Fruit fly (Drosophila melanogaster): Measurements from ENCODE around the gene Cpr65Eb.
A peak's percentile ranks its signal among the peaks of the same experiment; 100 is the strongest.

Cpr65Eb gene

DNA sequence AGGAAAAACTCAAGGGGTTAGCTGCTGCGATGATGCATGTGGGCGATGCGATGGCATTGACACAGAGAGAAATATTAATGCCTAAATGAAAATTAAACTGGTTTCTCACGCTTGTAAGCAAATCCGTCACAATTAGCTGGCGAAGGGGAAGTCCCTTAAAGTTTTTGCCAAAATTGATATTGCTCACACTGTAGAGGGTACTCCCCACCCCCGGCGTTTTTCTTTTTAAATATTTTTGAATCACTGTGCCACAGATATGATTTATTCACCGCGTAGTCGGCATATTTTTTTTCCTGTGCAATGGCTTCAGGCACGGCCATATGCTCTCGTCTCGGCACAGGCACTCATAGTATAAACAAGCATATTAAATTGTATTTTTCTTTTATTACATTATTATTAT is 1.2 kb downstream of the Cpr65Eb start (continued):
- TF ChIP-seq CG12104 (GFP tag; optimal IDR thresholded peaks at IDR 0.05) (no peak), CG7372 (GFP tag; IDR thresholded peaks at IDR 0.05) (0 out of 2 replicates have a peak, but pooled peaks have one; percentile 37), CG17385 (GFP tag; optimal IDR thresholded peaks at IDR 0.05) (no peak), ttk (GFP tag; IDR thresholded peaks at IDR 0.05) (0 out of 2 replicates have a peak, but pooled peaks have one; percentile 33), tup (GFP tag; optimal IDR thresholded peaks at IDR 0.05) (no peak), Ssrp (tag; optimal IDR thresholded peaks at IDR 0.05) (no peak), Mad (GFP tag; optimal IDR thresholded peaks at IDR 0.05) (no peak), CG14441 (GFP tag; IDR thresholded peaks at IDR 0.05) (peak; percentile 54), Elba2 (GFP tag; optimal IDR thresholded peaks at IDR 0.05) (no peak), Hr51 (GFP tag; optimal IDR thresholded peaks at IDR 0.05) (peak in 1 of 2 experiments; percentile 21), CG12942 (GFP tag; optimal IDR thresholded peaks at IDR 0.05) (no peak), CG8281 (tag; optimal IDR thresholded peaks at IDR 0.05) (no peak), danr (GFP tag; IDR thresholded peaks at IDR 0.05) (no peak), nerfin-1 (tag; optimal IDR thresholded peaks at IDR 0.05) (no peak), crc (GFP tag; optimal IDR thresholded peaks at IDR 0.05) (no peak), nerfin-2 (GFP tag; IDR thresholded peaks at IDR 0.05; ENCODE audit: partially characterized antibody) (no peak), CG8290 (GFP tag; optimal IDR thresholded peaks at IDR 0.05) (no peak), CG8290 (tag; optimal IDR thresholded peaks at IDR 0.05) (no peak), Optix (GFP tag; IDR thresholded peaks at IDR 0.05) (no peak), Camta (GFP tag; optimal IDR thresholded peaks at IDR 0.05) (no peak), CG4707 (GFP tag; optimal IDR thresholded peaks at IDR 0.05) (no peak), gem (tag; optimal IDR thresholded peaks at IDR 0.05) (peak; percentile 23), CG11695 (GFP tag; IDR thresholded peaks at IDR 0.05) (0 out of 3 replicates have a peak, but pooled peaks have one; percentile 36), CG9876 (GFP tag; optimal IDR thresholded peaks at IDR 0.05) (no peak), CG7271 (tag; optimal IDR thresholded peaks at IDR 0.05) (no peak), yki (optimal IDR thresholded peaks at IDR 0.05) (no peak), CG2202 (tag; optimal IDR thresholded peaks at IDR 0.05) (no peak), Adf1 (GFP tag; IDR thresholded peaks at IDR 0.05) (no peak), fd96Cb (tag; optimal IDR thresholded peaks at IDR 0.05) (peak; percentile 20), CG11504 (tag; optimal IDR thresholded peaks at IDR 0.05) (peak; percentile 39), HLH3B (GFP tag; IDR thresholded peaks at IDR 0.05) (no peak), CG32532 (GFP tag; IDR thresholded peaks at IDR 0.05) (0 out of 2 replicates have a peak, but pooled peaks have one; percentile 6), kah (GFP tag; optimal IDR thresholded peaks at IDR 0.05) (no peak), pan (optimal IDR thresholded peaks at IDR 0.05) (no peak), pan (GFP tag; optimal IDR thresholded peaks at IDR 0.05 in 1 of 2, IDR thresholded peaks at IDR 0.05 in 1 of 2) (peak in 1 of 2 experiments; percentile 32), CG10543 (GFP tag; optimal IDR thresholded peaks at IDR 0.05) (no peak), CHES-1-like (GFP tag; optimal IDR thresholded peaks at IDR 0.05) (no peak), cato (GFP tag; optimal IDR thresholded peaks at IDR 0.05; ENCODE audit: borderline replicate concordance) (no peak), eve (GFP tag; optimal IDR thresholded peaks at IDR 0.05) (no peak), Hand (GFP tag; optimal IDR thresholded peaks at IDR 0.05) (no peak), CG32772 (GFP tag; IDR thresholded peaks at IDR 0.05) (0 out of 2 replicates have a peak, but pooled peaks have one; percentile 24), E2f1 (GFP tag; IDR thresholded peaks at IDR 0.05) (0 out of 2 replicates have a peak, but pooled peaks have one; percentile 13), Sox100B (GFP tag; optimal IDR thresholded peaks at IDR 0.05) (peak; percentile 25), CG13296 (GFP tag; optimal IDR thresholded peaks at IDR 0.05) (no peak), Hey (tag; optimal IDR thresholded peaks at IDR 0.05) (no peak), zfh1 (GFP tag; IDR thresholded peaks at IDR 0.05) (0 out of 3 replicates have a peak, but pooled peaks have one; percentile 29), Blimp-1 (GFP tag; optimal IDR thresholded peaks at IDR 0.05) (peak; percentile 6), odd (GFP tag; optimal IDR thresholded peaks at IDR 0.05) (no peak), CG15601 (tag; optimal IDR thresholded peaks at IDR 0.05) (no peak), CG13894 (tag; optimal IDR thresholded peaks at IDR 0.05) (no peak), sens (GFP tag) (peak; percentile 4), CG4820 (GFP tag; optimal IDR thresholded peaks at IDR 0.05) (no peak)

Measured in whole organism, embryonic.